Worm (Caenorhabditis elegans) whole organism, L1 larva: ENCODE results near the gene K09H11.15.
"Not testable (repeated sequence)": the region's sequence is repeated elsewhere in the genome, so short reads cannot be mapped to it uniquely, and the experiment has no call there.

Experiments
- C34B4.2 ChIP-seq: sonication (generic microtip); optimal IDR thresholded peaks from 2 replicates; lab custom pipeline; 2017; ENCODE audit warnings: mild to moderate bottlenecking, missing genetic modification characterization, missing compliant biosample characterization
- aly-2 ChIP-seq: fragments of 150-350 bp; optimal IDR thresholded peaks from 2 replicates; lab custom pipeline; 2014; ENCODE audit warnings: missing biosample characterization, missing genetic modification characterization
- ceh-8 ChIP-seq: fragments of 200-800 bp; sonication (Bioruptor generic); optimal IDR thresholded peaks from 2 replicates; lab custom pipeline; 2018; ENCODE audit warnings: mild to moderate bottlenecking, missing genetic modification characterization, moderate library complexity, missing compliant biosample characterization
- ceh-88 ChIP-seq: fragments of 200-800 bp; sonication (Bioruptor generic); IDR thresholded peaks from 2 replicates; pipeline ENCODE4 v1.3.6; 2022; ENCODE audit warnings: missing genetic modification characterization, missing compliant biosample characterization
- dsc-1 ChIP-seq: sonication (generic microtip); optimal IDR thresholded peaks from 2 replicates; lab custom pipeline; 2016; ENCODE audit warnings: mild to moderate bottlenecking, missing genetic modification characterization, missing compliant biosample characterization
- efl-1 ChIP-seq, 4 experiments: fragments of 150-350 bp; optimal IDR thresholded peaks in 3 of 4; peaks in 1 of 4; 1 replicate in 1 of 4; 2 replicates in 3 of 4; lab custom pipeline; 2014; ENCODE audit warnings: missing biosample characterization in 2 of 4, missing genetic modification characterization in 2 of 4, missing genetic modification reagents in 2 of 4
- egl-27 ChIP-seq, 2 experiments: fragments of 150-350 bp in 1 of 2; sonication (generic microtip); optimal IDR thresholded peaks; 3 replicates each; lab custom pipeline; 2017 to 2018; ENCODE audit warnings: missing biosample characterization in 2 of 2, missing genetic modification characterization in 2 of 2, missing genetic modification reagents in 2 of 2
- fos-1 ChIP-seq: fragments of 150-350 bp; optimal IDR thresholded peaks from 2 replicates; lab custom pipeline; 2014; ENCODE audit warnings: missing biosample characterization, missing genetic modification characterization
- grh-1 ChIP-seq: fragments of 200-800 bp; sonication (Bioruptor generic); IDR thresholded peaks from 2 replicates; pipeline ENCODE4 v1.3.6; 2022; ENCODE audit warnings: missing genetic modification reagents, missing genetic modification characterization, missing compliant biosample characterization
- hlh-4 ChIP-seq: sonication (generic microtip); optimal IDR thresholded peaks from 2 replicates; lab custom pipeline; 2016; ENCODE audit warnings: mild to moderate bottlenecking, missing genetic modification characterization, missing compliant biosample characterization
- hpl-2 ChIP-seq: fragments of 150-350 bp; optimal IDR thresholded peaks from 2 replicates; lab custom pipeline; 2014; ENCODE audit warnings: missing biosample characterization, missing genetic modification reagents, missing genetic modification characterization
- irx-1 ChIP-seq: sonication (generic microtip); optimal IDR thresholded peaks from 2 replicates; lab custom pipeline; 2016; ENCODE audit warnings: missing genetic modification characterization, missing compliant biosample characterization
- jun-1 ChIP-seq: fragments of 150-350 bp; optimal IDR thresholded peaks from 2 replicates; lab custom pipeline; 2014; ENCODE audit warnings: missing biosample characterization, missing genetic modification reagents, missing genetic modification characterization
- lin-13 ChIP-seq: fragments of 150-350 bp; optimal IDR thresholded peaks from 2 replicates; lab custom pipeline; 2014; ENCODE audit warnings: missing biosample characterization, missing genetic modification reagents, missing genetic modification characterization
- lin-14 ChIP-seq: fragments of 200-800 bp; sonication (Bioruptor generic); optimal IDR thresholded peaks from 2 replicates; lab custom pipeline; 2018; ENCODE audit warnings: mild to moderate bottlenecking, missing genetic modification characterization, moderate library complexity, missing compliant biosample characterization
- lin-15B ChIP-seq: fragments of 150-350 bp; sonication (generic microtip); optimal IDR thresholded peaks from 3 replicates; lab custom pipeline; 2014; ENCODE audit warnings: missing biosample characterization, missing genetic modification characterization
- lir-3 ChIP-seq: sonication (generic microtip); optimal IDR thresholded peaks from 2 replicates; lab custom pipeline; 2016; ENCODE audit warnings: mild to moderate bottlenecking, missing genetic modification characterization, moderate library complexity, missing compliant biosample characterization; ENCODE audit not compliant: poor library complexity
- lsy-2 ChIP-seq, 2 experiments: fragments of 150-350 bp; optimal IDR thresholded peaks; 2 replicates each; lab custom pipeline; 2014; ENCODE audit warnings: missing biosample characterization in 2 of 2, missing genetic modification characterization in 2 of 2
- mab-9 ChIP-seq: fragments of 200-800 bp; sonication (Bioruptor generic); IDR thresholded peaks from 2 replicates; pipeline ENCODE4 v1.3.6; 2022; ENCODE audit warnings: missing genetic modification reagents, missing genetic modification characterization, missing compliant biosample characterization
- mdl-1 ChIP-seq, 2 experiments: fragments of 150-350 bp; optimal IDR thresholded peaks; 2 replicates each; lab custom pipeline; 2014 to 2017; ENCODE audit warnings: missing biosample characterization in 2 of 2, missing genetic modification characterization in 2 of 2, inconsistent platforms in 1 of 2
- mep-1 ChIP-seq: fragments of 150-350 bp; optimal IDR thresholded peaks from 2 replicates; lab custom pipeline; 2014; ENCODE audit warnings: missing biosample characterization, missing genetic modification characterization
- nhr-12 ChIP-seq: sonication (generic microtip); optimal IDR thresholded peaks from 2 replicates; lab custom pipeline; 2017; ENCODE audit warnings: missing biosample characterization, missing genetic modification characterization
- nhr-237 ChIP-seq: fragments of 150-350 bp; optimal IDR thresholded peaks from 2 replicates; lab custom pipeline; 2014; ENCODE audit warnings: missing biosample characterization, missing genetic modification characterization
- nhr-85 ChIP-seq: sonication (generic microtip); peaks from one replicate; lab custom pipeline; 2016; ENCODE audit warnings: missing genetic modification characterization, inconsistent platforms, missing compliant biosample characterization
- pag-3 ChIP-seq: sonication (generic microtip); optimal IDR thresholded peaks from 2 replicates; lab custom pipeline; 2017; ENCODE audit warnings: missing genetic modification characterization, mild to moderate bottlenecking, missing compliant biosample characterization, antibody characterized with exemption, borderline replicate concordance; ENCODE audit not compliant: insufficient read depth
- pqm-1 ChIP-seq: sonication (generic microtip); optimal IDR thresholded peaks from 3 replicates; lab custom pipeline; 2017; ENCODE audit warnings: missing biosample characterization, missing genetic modification characterization
- rnt-1 ChIP-seq: sonication (generic microtip); optimal IDR thresholded peaks from 2 replicates; lab custom pipeline; 2016; ENCODE audit warnings: mild to moderate bottlenecking, missing genetic modification characterization, moderate library complexity, missing compliant biosample characterization
- sptf-1 ChIP-seq: fragments of 150-350 bp; optimal IDR thresholded peaks from 2 replicates; lab custom pipeline; 2014; ENCODE audit warnings: missing biosample characterization, missing genetic modification characterization
- sup-37 ChIP-seq: fragments of 200-800 bp; sonication (Bioruptor generic); optimal IDR thresholded peaks from 2 replicates; lab custom pipeline; 2018; ENCODE audit warnings: mild to moderate bottlenecking, missing genetic modification characterization, missing compliant biosample characterization
- unc-130 ChIP-seq: fragments of 150-350 bp; optimal IDR thresholded peaks from 2 replicates; lab custom pipeline; 2017; ENCODE audit warnings: missing biosample characterization, missing genetic modification characterization, inconsistent platforms
- unc-62 ChIP-seq: fragments of 150-350 bp; optimal IDR thresholded peaks from 2 replicates; lab custom pipeline; 2014; ENCODE audit warnings: missing biosample characterization, missing genetic modification reagents, missing genetic modification characterization
- unc-86 ChIP-seq: sonication (generic microtip); optimal IDR thresholded peaks from 2 replicates; lab custom pipeline; 2016; ENCODE audit warnings: missing genetic modification characterization, missing compliant biosample characterization
- vab-15 ChIP-seq: sonication (generic microtip); optimal IDR thresholded peaks from 2 replicates; lab custom pipeline; 2017; ENCODE audit warnings: missing genotype, mild to moderate bottlenecking, missing genetic modification characterization, missing compliant biosample characterization
- xbp-1 ChIP-seq: sonication (generic microtip); optimal IDR thresholded peaks from 2 replicates; lab custom pipeline; 2016; ENCODE audit warnings: missing genetic modification characterization, missing compliant biosample characterization
- ztf-11 ChIP-seq, 2 experiments: sonication (generic microtip); optimal IDR thresholded peaks; 2 replicates each; lab custom pipeline; 2016 to 2017; ENCODE audit warnings: missing genetic modification characterization in 2 of 2, missing biosample characterization in 1 of 2, missing compliant biosample characterization in 1 of 2

K09H11.15 gene

DNA sequence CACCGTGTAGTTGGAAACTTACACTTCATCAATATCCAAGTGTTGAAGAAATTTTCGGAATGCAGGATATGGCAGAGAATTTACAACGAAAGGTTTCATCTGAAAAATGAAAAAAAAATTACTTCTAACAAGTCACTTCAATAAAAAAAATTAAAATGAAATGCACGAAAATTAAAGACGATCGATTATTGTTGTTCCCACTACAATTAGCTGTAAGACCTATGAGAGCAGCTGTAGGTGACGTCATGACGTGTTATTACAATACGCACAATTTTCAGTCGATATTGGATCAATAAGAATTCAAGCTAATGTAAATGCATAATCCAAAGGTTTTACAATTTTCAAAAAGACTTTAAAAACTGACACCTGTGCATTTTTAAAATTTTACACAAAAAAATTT, 29.4 kb upstream of the K09H11.15 start, which contains the start of gene C53A3.1:
Gene C53A3.1 (minus strand): TSS at position 101 of the 400 bp plus-strand sequence.
- TF ChIP-seq mab-9 (GFP tag; lab: Robert Waterston, UW): no peak
- TF ChIP-seq irx-1: no peak
- no peak for TF ChIP-seq hlh-4
- TF ChIP-seq ztf-11 (tag; optimal IDR thresholded peaks at IDR 0.05; lab: Kevin White, UChicago): no peak
- no peak for TF ChIP-seq grh-1 (GFP tag; lab: Robert Waterston, UW)
- no peak for TF ChIP-seq aly-2 (tag; lab: Kevin White, UChicago)
- TF ChIP-seq, all 84 proteins: peak for 0

DNA sequence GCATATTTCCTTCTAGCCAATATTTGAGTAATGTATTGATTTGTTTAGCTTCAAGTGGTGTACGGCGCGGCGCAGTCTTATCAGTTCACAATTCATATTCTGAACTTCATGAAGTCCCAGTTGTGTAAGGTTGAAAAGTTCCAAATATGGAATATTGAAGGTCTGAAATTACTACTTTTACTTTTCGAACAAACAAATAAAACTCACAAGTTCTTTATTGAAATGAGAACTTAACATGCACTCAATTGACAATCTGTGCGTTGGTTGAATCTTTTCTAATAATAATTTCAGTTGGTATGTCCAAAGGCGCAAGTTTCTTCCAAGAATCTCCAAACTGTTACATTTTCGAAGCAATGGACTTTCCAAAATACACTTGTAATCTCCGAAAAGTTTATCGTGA, 28.1 kb upstream of the K09H11.15 start, which contains the start of gene C53A3.4:
Gene C53A3.4 (minus strand): TSS at position 101 of the 400 bp plus-strand sequence.
- TF ChIP-seq grh-1 (GFP tag; lab: Robert Waterston, UW) (no peak), ceh-88 (GFP tag; lab: Robert Waterston, UW) (no peak), nhr-85 (tag; lab: Kevin White, UChicago) (no peak), sup-37 (GFP tag; lab: Kevin White, UChicago) (no peak), pqm-1 (tag; lab: Kevin White, UChicago) (no peak), lin-15B (tag; lab: Kevin White, UChicago) (no peak), C34B4.2 (tag; lab: Kevin White, UChicago) (no peak), sptf-1 (tag; lab: Kevin White, UChicago) (no peak), hlh-4 (no peak), mep-1 (tag; lab: Kevin White, UChicago) (no peak), aly-2 (tag; lab: Kevin White, UChicago) (no peak), ceh-8 (GFP tag; lab: Kevin White, UChicago) (no peak), pag-3 (tag; lab: Kevin White, UChicago) (no peak), jun-1 (no peak)

DNA sequence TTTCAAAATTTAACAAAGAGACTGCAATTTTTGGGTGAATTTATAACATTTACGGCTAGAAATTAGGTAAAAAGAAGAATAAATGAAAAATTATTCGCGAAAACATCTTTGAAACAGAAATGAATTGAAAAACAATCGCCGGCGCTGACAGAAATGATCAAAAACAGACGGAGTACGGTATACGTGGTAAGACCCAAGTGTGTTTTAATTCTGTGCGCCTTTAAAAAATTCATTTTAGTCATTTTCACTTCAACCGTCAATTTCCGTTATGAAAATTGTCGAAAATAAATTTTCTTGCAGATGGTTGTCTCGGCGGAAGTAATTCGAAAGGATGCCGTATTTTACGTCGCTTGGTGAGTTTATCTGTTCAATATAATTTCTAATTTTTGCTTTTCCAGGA, 25.5 kb upstream of the K09H11.15 start, which contains the start of gene C53A3.3:
Gene C53A3.3 (plus strand): TSS at position 301 of the 400 bp plus-strand sequence.
- TF ChIP-seq unc-130: no peak
- TF ChIP-seq lsy-2 (tag; optimal IDR thresholded peaks at IDR 0.05; lab: Kevin White, UChicago): no peak
- TF ChIP-seq dsc-1 (tag; lab: Kevin White, UChicago): no peak
- no peak for TF ChIP-seq nhr-12 (tag; lab: Kevin White, UChicago)
- TF ChIP-seq pag-3 (tag; lab: Kevin White, UChicago): no peak
- no peak for TF ChIP-seq nhr-237 (tag; lab: Kevin White, UChicago)
- no peak for TF ChIP-seq mdl-1 (tag; optimal IDR thresholded peaks at IDR 0.05; lab: Kevin White, UChicago)
- TF ChIP-seq mab-9 (GFP tag; lab: Robert Waterston, UW): no peak
- no peak for TF ChIP-seq lir-3 (tag; lab: Kevin White, UChicago)
- no peak for TF ChIP-seq lin-13
- TF ChIP-seq vab-15: no peak

DNA sequence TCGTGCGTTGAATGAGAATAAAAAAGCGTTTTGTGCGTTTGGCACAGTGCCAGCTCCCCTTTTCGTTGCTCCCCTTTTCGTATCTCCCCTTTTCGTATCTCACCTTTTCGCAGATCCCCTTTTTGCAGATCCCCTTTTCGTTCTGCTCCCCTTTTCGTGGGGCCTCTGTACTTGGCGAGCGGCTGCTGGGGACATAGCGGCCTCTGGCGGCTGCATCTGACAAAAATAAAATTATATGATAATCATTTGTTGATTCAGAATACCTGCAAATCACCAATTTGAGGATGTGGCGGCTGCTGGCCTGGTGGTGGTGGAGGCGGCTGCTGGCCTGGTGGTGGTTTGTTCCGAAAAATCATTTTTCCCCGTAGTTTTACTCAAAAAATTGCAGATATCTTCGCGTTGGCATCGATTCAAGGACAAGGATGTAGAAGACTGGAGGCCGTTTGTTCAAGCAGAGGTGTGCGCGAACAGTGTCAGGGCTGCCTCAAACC, 24.6 kb upstream of the K09H11.15 start, which contains the start of gene K09H11.11:
Gene K09H11.11 (minus strand): TSS at position 51 of the 491 bp plus-strand sequence.
- not testable (repeated sequence) for TF ChIP-seq efl-1 (optimal IDR thresholded peaks at IDR 0.05; lab: Kevin White, UChicago); efl-1 (GFP tag; optimal IDR thresholded peaks at IDR 0.05 in 1 of 2; lab: Kevin White, UChicago); pqm-1 (tag; lab: Kevin White, UChicago); rnt-1
- TF ChIP-seq, all 84 proteins: peak for 0; not testable (repeated sequence) for 84

DNA sequence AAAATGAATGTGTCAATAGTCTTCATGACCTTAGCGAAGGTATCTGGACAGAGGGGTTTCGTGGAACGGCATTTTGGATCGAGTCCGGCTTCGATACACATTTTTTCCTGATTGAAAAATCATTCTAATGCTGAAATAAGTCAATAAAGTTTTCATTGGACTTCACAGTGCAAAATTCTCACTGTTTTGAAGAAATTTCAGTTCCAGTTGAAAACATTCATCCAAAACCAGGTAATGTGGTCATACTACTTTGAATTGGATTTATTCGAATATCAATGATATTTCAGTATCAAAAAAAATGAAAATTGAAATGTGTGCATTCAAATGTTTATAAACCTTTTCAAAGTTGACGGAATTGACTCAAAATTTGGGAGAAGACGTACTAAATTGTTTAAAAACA, 22.7 kb upstream of the K09H11.15 start, which contains the start of gene pgph-1:
Gene pgph-1 (minus strand): TSS at position 101 of the 400 bp plus-strand sequence.
- TF ChIP-seq lin-14 (GFP tag; lab: Kevin White, UChicago): no peak
- no peak for TF ChIP-seq sup-37 (GFP tag; lab: Kevin White, UChicago)
- no peak for TF ChIP-seq fos-1 (tag; lab: Kevin White, UChicago)
- TF ChIP-seq hpl-2 (GFP tag; lab: Kevin White, UChicago): no peak
- TF ChIP-seq unc-62: no peak
- TF ChIP-seq egl-27 (tag; optimal IDR thresholded peaks at IDR 0.05; lab: Kevin White, UChicago): no peak
- TF ChIP-seq unc-86: no peak
- TF ChIP-seq xbp-1 (tag; lab: Kevin White, UChicago): no peak
- TF ChIP-seq, all 84 proteins: peak for 0
